Fruit fly (Drosophila melanogaster): Measurements from ENCODE around the gene Cpsf6.
A peak's percentile ranks its signal among the peaks of the same experiment; 100 is the strongest.

The Cpsf6 gene

dm6 chr3L:8315141-8315816 is at the start of gene Cpsf6 (continued):
- TF ChIP-seq ato (GFP tag; IDR thresholded peaks at IDR 0.05; ENCODE audit: partially characterized antibody) (0 out of 2 replicates have a peak, but pooled peaks have one; percentile 20), CG3407 (GFP tag; optimal IDR thresholded peaks at IDR 0.05) (no peak), CG11696 (GFP tag; IDR thresholded peaks at IDR 0.05) (no peak), B-H2 (GFP tag; optimal IDR thresholded peaks at IDR 0.05) (no peak), dimm (GFP tag; IDR thresholded peaks at IDR 0.05) (no peak), CG32772 (GFP tag; IDR thresholded peaks at IDR 0.05) (no peak), emc (GFP tag; optimal IDR thresholded peaks at IDR 0.05) (no peak), Oaz (GFP tag; IDR thresholded peaks at IDR 0.05) (peak; percentile 31; the same call in 1 of the 2 replicates), CG2116 (GFP tag; optimal IDR thresholded peaks at IDR 0.05) (peak; percentile 82), lilli (GFP tag; optimal IDR thresholded peaks at IDR 0.05) (peak; percentile 67), CG6272 (GFP tag; IDR thresholded peaks at IDR 0.05) (0 out of 2 replicates have a peak, but pooled peaks have one; percentile 11), ara (GFP tag; IDR thresholded peaks at IDR 0.05) (peak; percentile 18; the same call in 1 of the 2 replicates), Fer1 (GFP tag; optimal IDR thresholded peaks at IDR 0.05) (no peak), ftz-f1 (GFP tag; optimal IDR thresholded peaks at IDR 0.05) (no peak), CoRest (tag; optimal IDR thresholded peaks at IDR 0.05) (peak; percentile 86), CG7963 (GFP tag; IDR thresholded peaks at IDR 0.05; ENCODE audit: partially characterized antibody) (no peak), jing (GFP tag; optimal IDR thresholded peaks at IDR 0.05) (no peak), Sox100B (GFP tag; optimal IDR thresholded peaks at IDR 0.05) (peak; percentile 35), az2 (GFP tag; optimal IDR thresholded peaks at IDR 0.05) (peak; percentile 74), Awh (GFP tag; IDR thresholded peaks at IDR 0.05) (peak; percentile 54; the same call in 1 of the 2 replicates), nmo (GFP tag; optimal IDR thresholded peaks at IDR 0.05) (peak; percentile 80), CG16815 (GFP tag; optimal IDR thresholded peaks at IDR 0.05) (peak; percentile 22), Camta (GFP tag; optimal IDR thresholded peaks at IDR 0.05) (peak; percentile 9), tgo (GFP tag; IDR thresholded peaks at IDR 0.05) (peak; percentile 61; the same call in 2 of the 3 replicates), sqz (GFP tag; optimal IDR thresholded peaks at IDR 0.05) (peak; percentile 74), Abd-B (GFP tag; optimal IDR thresholded peaks at IDR 0.05) (peak; percentile 26), fu2 (GFP tag; optimal IDR thresholded peaks at IDR 0.05) (no peak), phol (tag; optimal IDR thresholded peaks at IDR 0.05) (peak; percentile 98), CG7271 (tag; optimal IDR thresholded peaks at IDR 0.05) (peak; percentile 42), fd96Cb (tag; optimal IDR thresholded peaks at IDR 0.05) (peak; percentile 52), esg (GFP tag; conservative IDR thresholded peaks at IDR 0.05) (peak; percentile 37; the same call in 1 of the 2 replicates), CG30431 (GFP tag; optimal IDR thresholded peaks at IDR 0.05) (no peak), nerfin-2 (GFP tag; IDR thresholded peaks at IDR 0.05; ENCODE audit: partially characterized antibody) (0 out of 2 replicates have a peak, but pooled peaks have one; percentile 18), CG6765 (GFP tag; optimal IDR thresholded peaks at IDR 0.05) (no peak), CG10959 (GFP tag; IDR thresholded peaks at IDR 0.05) (no peak), Opbp (GFP tag; IDR thresholded peaks at IDR 0.05; ENCODE audit: partially characterized antibody) (no peak), CG17359 (tag; optimal IDR thresholded peaks at IDR 0.05) (peak; percentile 52), B-H1 (GFP tag; IDR thresholded peaks at IDR 0.05) (no peak; the same call in 2 of the 3 replicates), klu (GFP tag; IDR thresholded peaks at IDR 0.05) (no peak), CG8290 (GFP tag; optimal IDR thresholded peaks at IDR 0.05) (peak; percentile 9), CG8290 (tag; optimal IDR thresholded peaks at IDR 0.05) (no peak), CG12104 (GFP tag; optimal IDR thresholded peaks at IDR 0.05) (peak; percentile 47), sens (GFP tag) (peak; percentile 86), CG7928 (GFP tag; optimal IDR thresholded peaks at IDR 0.05) (peak; percentile 56), CG6791 (GFP tag; IDR thresholded peaks at IDR 0.05; ENCODE audit: partially characterized antibody) (no peak), CG7556 (GFP tag; optimal IDR thresholded peaks at IDR 0.05) (no peak), kay (GFP tag; optimal IDR thresholded peaks at IDR 0.05) (peak; percentile 27), zfh1 (GFP tag; IDR thresholded peaks at IDR 0.05) (peak; percentile 65), CG7786 (GFP tag; optimal IDR thresholded peaks at IDR 0.05) (no peak), Sin3A (optimal IDR thresholded peaks at IDR 0.05) (peak; percentile 83)

Data from whole organism, embryonic.